Worm (Caenorhabditis elegans) whole organism, young adult: Measurements from ENCODE around the gene tmem-17.

ENCODE experiments used
- B0019.2 ChIP-seq: fragments of 200-800 bp; sonication (Bioruptor generic); conservative IDR thresholded peaks from 2 replicates; pipeline ENCODE4 v1.3.6; 2022; ENCODE audit warnings: missing genetic modification reagents, missing genetic modification characterization, missing compliant biosample characterization
- B0336.3 ChIP-seq: fragments of 200-800 bp; sonication (Bioruptor generic); IDR thresholded peaks from 2 replicates; pipeline ENCODE4 v1.3.6; 2022; ENCODE audit warnings: missing genetic modification characterization, missing compliant biosample characterization
- C17E4.6 ChIP-seq: fragments of 200-800 bp; sonication (Bioruptor generic); IDR thresholded peaks from 2 replicates; pipeline ENCODE4 v1.3.6; 2022; ENCODE audit warnings: missing genetic modification reagents, missing genetic modification characterization, missing compliant biosample characterization
- F10E7.11 ChIP-seq: sonication (generic microtip); optimal IDR thresholded peaks from 2 replicates; lab custom pipeline; 2017; ENCODE audit warnings: mild to moderate bottlenecking, missing genetic modification characterization, moderate library complexity, missing compliant biosample characterization
- F23B12.7 ChIP-seq: sonication (generic microtip); optimal IDR thresholded peaks from 2 replicates; lab custom pipeline; 2017; ENCODE audit warnings: missing genetic modification characterization, mild to moderate bottlenecking, missing compliant biosample characterization, antibody characterized with exemption, moderate library complexity; ENCODE audit not compliant: insufficient read depth
- F33H1.4 ChIP-seq: fragments of 200-800 bp; sonication (Bioruptor generic); IDR thresholded peaks from 2 replicates; pipeline ENCODE4 v1.3.6; 2022; ENCODE audit warnings: missing genetic modification reagents, missing genetic modification characterization, missing compliant biosample characterization
- F49E8.2 ChIP-seq: sonication (generic microtip); optimal IDR thresholded peaks from 3 replicates; lab custom pipeline; 2017; ENCODE audit warnings: missing genetic modification characterization, mild to moderate bottlenecking, missing compliant biosample characterization, antibody characterized with exemption, moderate library complexity; ENCODE audit not compliant: insufficient read depth
- F55B11.4 ChIP-seq: sonication (generic microtip); optimal IDR thresholded peaks from 2 replicates; lab custom pipeline; 2016; ENCODE audit warnings: missing compliant biosample characterization, missing genetic modification characterization, borderline replicate concordance; ENCODE audit not compliant: insufficient read depth
- F57C9.4 ChIP-seq: sonication (generic microtip); optimal IDR thresholded peaks from 2 replicates; lab custom pipeline; 2017; ENCODE audit warnings: mild to moderate bottlenecking, missing genetic modification characterization, missing compliant biosample characterization
- K12H6.12 ChIP-seq: fragments of 200-800 bp; sonication (Bioruptor generic); optimal IDR thresholded peaks from 2 replicates; lab custom pipeline; 2018; ENCODE audit warnings: mild to moderate bottlenecking, missing genetic modification characterization, missing compliant biosample characterization
- T07F8.4 ChIP-seq: sonication (generic microtip); optimal IDR thresholded peaks from 2 replicates; lab custom pipeline; 2016; ENCODE audit warnings: mild to moderate bottlenecking, missing genetic modification characterization, moderate library complexity, missing compliant biosample characterization
- T26A5.8 ChIP-seq: sonication (generic microtip); optimal IDR thresholded peaks from 2 replicates; lab custom pipeline; 2016; ENCODE audit warnings: missing genetic modification characterization, missing compliant biosample characterization
- Y53F4B.3 ChIP-seq: fragments of 200-800 bp; sonication (Bioruptor generic); IDR thresholded peaks from 2 replicates; pipeline ENCODE4 v1.3.6; 2022; ENCODE audit warnings: missing genetic modification reagents, missing genetic modification characterization, missing compliant biosample characterization
- Y56A3A.18 ChIP-seq: fragments of 200-800 bp; sonication (Bioruptor generic); IDR thresholded peaks from 2 replicates; pipeline ENCODE4 v1.3.6; 2022; ENCODE audit warnings: missing genetic modification reagents, missing genetic modification characterization, missing compliant biosample characterization
- Y67H2A.10 ChIP-seq: fragments of 200-800 bp; sonication (Bioruptor generic); conservative IDR thresholded peaks from 2 replicates; pipeline ENCODE4 v1.3.6; 2022; ENCODE audit warnings: missing genetic modification reagents, missing genetic modification characterization, missing compliant biosample characterization
- ZK185.1 ChIP-seq: sonication (generic microtip); optimal IDR thresholded peaks from 2 replicates; lab custom pipeline; 2016; ENCODE audit warnings: mild to moderate bottlenecking, missing genetic modification characterization, missing compliant biosample characterization; ENCODE audit not compliant: poor library complexity, severe bottlenecking
- aptf-2 ChIP-seq: fragments of 200-800 bp; sonication (Bioruptor generic); conservative IDR thresholded peaks from 2 replicates; pipeline ENCODE4 v1.3.6; 2022; ENCODE audit warnings: missing genetic modification reagents, missing genetic modification characterization, missing compliant biosample characterization
- aptf-3 ChIP-seq: fragments of 200-800 bp; sonication (Bioruptor generic); IDR thresholded peaks from 2 replicates; pipeline ENCODE4 v1.3.6; 2022; ENCODE audit warnings: missing genetic modification characterization, missing compliant biosample characterization
- atf-7 ChIP-seq: sonication (generic microtip); optimal IDR thresholded peaks from 2 replicates; lab custom pipeline; 2017; ENCODE audit warnings: mild to moderate bottlenecking, missing genetic modification characterization, missing compliant biosample characterization
- attf-3 ChIP-seq: fragments of 200-800 bp; sonication (Bioruptor generic); conservative IDR thresholded peaks from 2 replicates; pipeline ENCODE4 v1.3.6; 2022; ENCODE audit warnings: missing genetic modification reagents, missing genetic modification characterization, missing compliant biosample characterization
- ceh-91 ChIP-seq: fragments of 200-800 bp; sonication (Bioruptor generic); IDR thresholded peaks from 2 replicates; pipeline ENCODE4 v1.3.6; 2022; ENCODE audit warnings: missing genetic modification reagents, missing genetic modification characterization, missing compliant biosample characterization
- dpff-1 ChIP-seq: sonication (generic microtip); optimal IDR thresholded peaks from 2 replicates; lab custom pipeline; 2017; ENCODE audit warnings: mild to moderate bottlenecking, missing genetic modification characterization, missing compliant biosample characterization
- dpl-1 ChIP-seq: fragments of 150-350 bp; optimal IDR thresholded peaks from 2 replicates; lab custom pipeline; 2014; ENCODE audit warnings: missing biosample characterization, missing genetic modification reagents, missing genetic modification characterization
- egl-44 ChIP-seq: fragments of 200-800 bp; sonication (Bioruptor generic); IDR thresholded peaks from 2 replicates; pipeline ENCODE4 v1.3.6; 2022; ENCODE audit warnings: missing genetic modification reagents, missing genetic modification characterization, missing compliant biosample characterization
- ets-4 ChIP-seq: fragments of 200-800 bp; sonication (Bioruptor generic); optimal IDR thresholded peaks from 2 replicates; lab custom pipeline; 2018; ENCODE audit warnings: mild to moderate bottlenecking, missing genetic modification characterization, missing compliant biosample characterization
- him-1 ChIP-seq: sonication (generic microtip); optimal IDR thresholded peaks from 2 replicates; lab custom pipeline; 2016; ENCODE audit warnings: missing genotype, missing genetic modification reagents, missing genetic modification characterization, missing compliant biosample characterization
- hlh-26 ChIP-seq: fragments of 200-800 bp; sonication (Bioruptor generic); conservative IDR thresholded peaks from 2 replicates; pipeline ENCODE4 v1.3.6; 2022; ENCODE audit warnings: missing genetic modification reagents, missing genetic modification characterization, missing compliant biosample characterization
- hsf-1 ChIP-seq: fragments of 200-800 bp; sonication (Bioruptor generic); IDR thresholded peaks from 2 replicates; pipeline ENCODE4 v1.3.6; 2022; ENCODE audit warnings: missing genetic modification reagents, missing genetic modification characterization, missing compliant biosample characterization
- let-526 ChIP-seq: fragments of 200-800 bp; sonication (Bioruptor generic); IDR thresholded peaks from 2 replicates; pipeline ENCODE4 v1.3.6; 2022; ENCODE audit warnings: missing genetic modification reagents, missing genetic modification characterization, missing compliant biosample characterization
- let-607 ChIP-seq, 2 experiments: fragments of 200-800 bp in 1 of 2; sonication (Bioruptor generic) in 1 of 2; sonication (generic microtip) in 1 of 2; optimal IDR thresholded peaks; 2 replicates each; lab custom pipeline; 2016 to 2018; ENCODE audit warnings: mild to moderate bottlenecking in 2 of 2, missing compliant biosample characterization in 2 of 2, missing genetic modification characterization in 2 of 2, moderate library complexity in 2 of 2, missing genotype in 1 of 2
- lin-40 ChIP-seq: sonication (generic microtip); optimal IDR thresholded peaks from 2 replicates; lab custom pipeline; 2016; ENCODE audit warnings: missing genetic modification characterization, mild to moderate bottlenecking, missing compliant biosample characterization, missing genotype, missing genetic modification reagents
- madf-10 ChIP-seq: sonication (generic microtip); optimal IDR thresholded peaks from 2 replicates; lab custom pipeline; 2016; ENCODE audit warnings: mild to moderate bottlenecking, missing genetic modification characterization, missing compliant biosample characterization
- nfya-1 ChIP-seq: sonication (generic microtip); optimal IDR thresholded peaks from 2 replicates; lab custom pipeline; 2017; ENCODE audit warnings: antibody characterized with exemption, missing compliant biosample characterization, missing genetic modification characterization, borderline replicate concordance; ENCODE audit not compliant: insufficient read depth
- nfya-2 ChIP-seq: fragments of 200-800 bp; sonication (Bioruptor generic); IDR thresholded peaks from 2 replicates; pipeline ENCODE4 v1.3.6; 2022; ENCODE audit warnings: missing genetic modification reagents, missing genetic modification characterization, missing compliant biosample characterization
- nfyb-1 ChIP-seq: fragments of 200-800 bp; sonication (Bioruptor generic); IDR thresholded peaks from 2 replicates; pipeline ENCODE4 v1.3.6; 2022; ENCODE audit warnings: missing genetic modification reagents, missing genetic modification characterization, missing compliant biosample characterization
- nhr-27 ChIP-seq: fragments of 200-800 bp; sonication (Bioruptor generic); optimal IDR thresholded peaks from 2 replicates; lab custom pipeline; 2018; ENCODE audit warnings: mild to moderate bottlenecking, missing genetic modification characterization, moderate library complexity, missing compliant biosample characterization
- nhr-90 ChIP-seq: sonication (generic microtip); optimal IDR thresholded peaks from 2 replicates; lab custom pipeline; 2016; ENCODE audit warnings: missing genotype, mild to moderate bottlenecking, missing genetic modification characterization, missing compliant biosample characterization
- rcor-1 ChIP-seq: fragments of 200-800 bp; sonication (Bioruptor generic); IDR thresholded peaks from 2 replicates; pipeline ENCODE4 v1.3.6; 2022; ENCODE audit warnings: missing genetic modification reagents, missing genetic modification characterization, missing compliant biosample characterization
- snpc-3.4 ChIP-seq: sonication (generic microtip); optimal IDR thresholded peaks from 2 replicates; lab custom pipeline; 2017; ENCODE audit warnings: missing genetic modification characterization, mild to moderate bottlenecking, missing compliant biosample characterization, antibody characterized with exemption, moderate library complexity, missing genotype, missing genetic modification reagents
- somi-1 ChIP-seq: fragments of 200-800 bp; sonication (Bioruptor generic); optimal IDR thresholded peaks from 2 replicates; lab custom pipeline; 2018; ENCODE audit warnings: mild to moderate bottlenecking, missing genetic modification characterization, missing compliant biosample characterization
- sptf-2 ChIP-seq: fragments of 200-800 bp; sonication (Bioruptor generic); optimal IDR thresholded peaks from 2 replicates; lab custom pipeline; 2018; ENCODE audit warnings: mild to moderate bottlenecking, missing genetic modification characterization, missing compliant biosample characterization
- tbp1 ChIP-seq: fragments of 200-800 bp; sonication (Bioruptor generic); optimal IDR thresholded peaks from 2 replicates; lab custom pipeline; 2018; ENCODE audit warnings: mild to moderate bottlenecking, missing genetic modification characterization, missing compliant biosample characterization
- tbx-9 ChIP-seq: sonication (generic microtip); optimal IDR thresholded peaks from 2 replicates; lab custom pipeline; 2016; ENCODE audit warnings: borderline replicate concordance, missing genetic modification characterization, inconsistent platforms, missing compliant biosample characterization
- unc-130 ChIP-seq: sonication (generic microtip); optimal IDR thresholded peaks from 2 replicates; lab custom pipeline; 2016; ENCODE audit warnings: missing genetic modification reagents, missing genetic modification characterization, missing compliant biosample characterization
- xnd-1 ChIP-seq: sonication (generic microtip); optimal IDR thresholded peaks from 2 replicates; lab custom pipeline; 2016; ENCODE audit warnings: missing genotype, missing genetic modification reagents, missing genetic modification characterization, missing compliant biosample characterization
- zfh-2 ChIP-seq: fragments of 200-800 bp; sonication (Bioruptor generic); conservative IDR thresholded peaks from 2 replicates; pipeline ENCODE4 v1.3.6; 2022; ENCODE audit warnings: missing genetic modification reagents, missing genetic modification characterization, missing compliant biosample characterization
- ztf-25 ChIP-seq: fragments of 200-800 bp; sonication (Bioruptor generic); IDR thresholded peaks from 2 replicates; pipeline ENCODE4 v1.3.6; 2022; ENCODE audit warnings: missing genetic modification reagents, missing genetic modification characterization, missing compliant biosample characterization
- ztf-6 ChIP-seq: fragments of 200-800 bp; sonication (Bioruptor generic); IDR thresholded peaks from 2 replicates; pipeline ENCODE4 v1.3.6; 2022; ENCODE audit warnings: missing genetic modification reagents, missing genetic modification characterization, missing compliant biosample characterization

tmem-17 gene

ce11 chrIII:7101814-7102477, 31.9 kb downstream of the tmem-17 start (continued):
- TF ChIP-seq tbx-9 (tag; lab: Kevin White, UChicago): no peak
- no peak for TF ChIP-seq let-607 (tag; optimal IDR thresholded peaks at IDR 0.05; lab: Kevin White, UChicago)
- 0 out of 2 replicates have a peak, but pooled peaks have one; percentile 22 for TF ChIP-seq aptf-3
- 0 out of 2 replicates have a peak, but pooled peaks have one; percentile 22 for TF ChIP-seq nfya-2 (GFP tag; lab: Robert Waterston, UW)
- no peak for TF ChIP-seq somi-1 (GFP tag; lab: Kevin White, UChicago)
- TF ChIP-seq hsf-1 (GFP tag; lab: Robert Waterston, UW): peak; percentile 84
- TF ChIP-seq Y67H2A.10: no peak
- no peak for TF ChIP-seq dpl-1 (GFP tag; lab: Kevin White, UChicago)
- TF ChIP-seq T07F8.4 (tag; lab: Kevin White, UChicago): no peak
- peak; percentile 78; the same call in 1 of the 2 replicates for TF ChIP-seq rcor-1
- TF ChIP-seq xnd-1 (tag; lab: Kevin White, UChicago): peak; percentile 59
- TF ChIP-seq egl-44 (GFP tag; lab: Robert Waterston, UW): no peak; the same call in 1 of the 2 replicates
- TF ChIP-seq F55B11.4: no peak
- TF ChIP-seq lin-40 (tag; lab: Kevin White, UChicago): no peak
- no peak for TF ChIP-seq T26A5.8 (tag; lab: Kevin White, UChicago)
- peak; percentile 72; the same call in 1 of the 2 replicates for TF ChIP-seq ztf-25 (GFP tag; lab: Robert Waterston, UW)
- no peak for TF ChIP-seq F23B12.7
- peak; percentile 24 for TF ChIP-seq atf-7 (tag; lab: Kevin White, UChicago)
- TF ChIP-seq Y56A3A.18: peak; percentile 75
- no peak for TF ChIP-seq K12H6.12
- no peak for TF ChIP-seq let-526
- TF ChIP-seq attf-3 (GFP tag; lab: Robert Waterston, UW): no peak
- no peak for TF ChIP-seq sptf-2
- TF ChIP-seq nhr-90: no peak
- TF ChIP-seq dpff-1 (tag; lab: Kevin White, UChicago): no peak
- TF ChIP-seq zfh-2: no peak
- no peak for TF ChIP-seq madf-10 (tag; lab: Kevin White, UChicago)
- no peak for TF ChIP-seq nfya-1 (tag; lab: Kevin White, UChicago)
- TF ChIP-seq ZK185.1 (tag; lab: Kevin White, UChicago): no peak
- no peak for TF ChIP-seq ets-4 (GFP tag; lab: Kevin White, UChicago)
- no peak for TF ChIP-seq aptf-2
- TF ChIP-seq ztf-6 (GFP tag; lab: Robert Waterston, UW): no peak

- TF ChIP-seq nhr-27 (tag; lab: Kevin White, UChicago) (no peak), B0336.3 (GFP tag; lab: Robert Waterston, UW) (peak; percentile 79), B0019.2 (GFP tag; lab: Robert Waterston, UW) (peak; percentile 80), C17E4.6 (GFP tag; lab: Robert Waterston, UW) (peak; percentile 78; the same call in 1 of the 2 replicates), snpc-3.4 (tag; lab: Kevin White, UChicago) (peak; percentile 96), hlh-26 (GFP tag; lab: Robert Waterston, UW) (no peak), ceh-91 (GFP tag; lab: Robert Waterston, UW) (peak; percentile 98), unc-130 (peak; percentile 94), F49E8.2 (tag; lab: Kevin White, UChicago) (peak; percentile 95), Y53F4B.3 (GFP tag; lab: Robert Waterston, UW) (no peak), F57C9.4 (tag; lab: Kevin White, UChicago) (no peak), tbp1 (GFP tag; lab: Kevin White, UChicago) (peak; percentile 64), F33H1.4 (peak; percentile 85), F10E7.11 (tag; lab: Kevin White, UChicago) (no peak), nfyb-1 (GFP tag; lab: Robert Waterston, UW) (peak; percentile 57; the same call in 1 of the 2 replicates), him-1 (tag; lab: Kevin White, UChicago) (peak; percentile 62)
These were observed 33.9 kb downstream of the tmem-17 start, which contains the start of gene cpg-2 for ce11 chrIII:7103940-7104440. Gene cpg-2 (minus strand): TSS chrIII:7103990.
